Worm (Caenorhabditis elegans) whole organism, late embryonic: Measurements from ENCODE around the gene emre-1.

Source experiments
- C08G9.2 ChIP-seq: sonication (generic microtip); optimal IDR thresholded peaks from 2 replicates; lab custom pipeline; 2016; ENCODE audit warnings: mild to moderate bottlenecking, missing genetic modification characterization, moderate library complexity, missing compliant biosample characterization
- F13H6.1 ChIP-seq: sonication (generic microtip); optimal IDR thresholded peaks from 2 replicates; lab custom pipeline; 2016; ENCODE audit warnings: missing genetic modification characterization, missing compliant biosample characterization
- K02D7.2 ChIP-seq: sonication (generic microtip); optimal IDR thresholded peaks from 2 replicates; lab custom pipeline; 2017; ENCODE audit warnings: mild to moderate bottlenecking, missing genetic modification characterization, missing compliant biosample characterization
- T23F11.4 ChIP-seq: fragments of 200-800 bp; sonication (Bioruptor generic); optimal IDR thresholded peaks from 2 replicates; lab custom pipeline; 2018; ENCODE audit warnings: mild to moderate bottlenecking, missing genetic modification characterization, missing compliant biosample characterization
- ahr-1 ChIP-seq: sonication (generic microtip); optimal IDR thresholded peaks from 2 replicates; lab custom pipeline; 2016; ENCODE audit warnings: missing genetic modification characterization, missing compliant biosample characterization
- ama-1 ChIP-seq: fragments of 150-350 bp; optimal IDR thresholded peaks from 2 replicates; lab custom pipeline; 2014
- ceh-14 ChIP-seq: sonication (generic microtip); optimal IDR thresholded peaks from 2 replicates; lab custom pipeline; 2016; ENCODE audit warnings: missing genotype, missing genetic modification characterization, missing compliant biosample characterization
- ceh-18 ChIP-seq: sonication (generic microtip); optimal IDR thresholded peaks from 2 replicates; lab custom pipeline; 2016; ENCODE audit warnings: missing genetic modification characterization, missing compliant biosample characterization
- ceh-22 ChIP-seq: sonication (generic microtip); optimal IDR thresholded peaks from 2 replicates; lab custom pipeline; 2017; ENCODE audit warnings: missing biosample characterization, missing genetic modification characterization
- ceh-30 ChIP-seq: fragments of 150-350 bp; optimal IDR thresholded peaks from 2 replicates; lab custom pipeline; 2014; ENCODE audit warnings: missing biosample characterization, missing genetic modification characterization
- ceh-34 ChIP-seq: sonication (generic microtip); optimal IDR thresholded peaks from 2 replicates; lab custom pipeline; 2016; ENCODE audit warnings: mild to moderate bottlenecking, missing genetic modification characterization, missing compliant biosample characterization
- ceh-45 ChIP-seq: fragments of 200-800 bp; sonication (Bioruptor generic); IDR thresholded peaks from 2 replicates; pipeline ENCODE4 v1.3.6; 2022; ENCODE audit warnings: missing genetic modification reagents, missing genetic modification characterization, missing compliant biosample characterization
- ceh-6 ChIP-seq: fragments of 200-800 bp; sonication (Bioruptor generic); optimal IDR thresholded peaks from 2 replicates; lab custom pipeline; 2018; ENCODE audit warnings: mild to moderate bottlenecking, missing genetic modification characterization, missing compliant biosample characterization
- dmd-4 ChIP-seq: sonication (generic microtip); optimal IDR thresholded peaks from 2 replicates; lab custom pipeline; 2016; ENCODE audit warnings: borderline replicate concordance, missing genetic modification characterization, missing compliant biosample characterization
- dve-1 ChIP-seq: sonication (generic microtip); optimal IDR thresholded peaks from 2 replicates; lab custom pipeline; 2017; ENCODE audit warnings: antibody characterized with exemption, mild to moderate bottlenecking, missing genetic modification characterization, missing compliant biosample characterization
- elt-2 ChIP-seq: sonication (generic microtip); optimal IDR thresholded peaks from 2 replicates; lab custom pipeline; 2016; ENCODE audit warnings: missing genetic modification reagents, missing genetic modification characterization, missing compliant biosample characterization
- elt-4 ChIP-seq: sonication (generic microtip); optimal IDR thresholded peaks from 2 replicates; lab custom pipeline; 2016; ENCODE audit warnings: missing genetic modification characterization, missing compliant biosample characterization
- ets-4 ChIP-seq: sonication (generic microtip); optimal IDR thresholded peaks from 2 replicates; lab custom pipeline; 2016; ENCODE audit warnings: missing genetic modification characterization, missing compliant biosample characterization
- eyg-1 ChIP-seq: sonication (generic microtip); optimal IDR thresholded peaks from 2 replicates; lab custom pipeline; 2016; ENCODE audit warnings: missing genotype, missing genetic modification characterization, missing compliant biosample characterization
- fkh-10 ChIP-seq: fragments of 150-350 bp; optimal IDR thresholded peaks from 2 replicates; lab custom pipeline; 2014; ENCODE audit warnings: missing biosample characterization, missing genetic modification reagents, missing genetic modification characterization
- fkh-6 ChIP-seq: sonication (generic microtip); optimal IDR thresholded peaks from 2 replicates; lab custom pipeline; 2016; ENCODE audit warnings: missing genetic modification characterization, missing compliant biosample characterization
- hlh-15 ChIP-seq: sonication (generic microtip); optimal IDR thresholded peaks from 2 replicates; lab custom pipeline; 2016; ENCODE audit warnings: missing genetic modification characterization, missing compliant biosample characterization
- lim-6 ChIP-seq: sonication (generic microtip); optimal IDR thresholded peaks from 2 replicates; lab custom pipeline; 2016; ENCODE audit warnings: missing genetic modification characterization, missing compliant biosample characterization
- madf-2 ChIP-seq: sonication (generic microtip); optimal IDR thresholded peaks from 2 replicates; lab custom pipeline; 2017; ENCODE audit warnings: missing genetic modification characterization, missing compliant biosample characterization
- mec-3 ChIP-seq: sonication (generic microtip); optimal IDR thresholded peaks from 2 replicates; lab custom pipeline; 2016; ENCODE audit warnings: borderline replicate concordance, missing genetic modification characterization, missing compliant biosample characterization
- nhr-11 ChIP-seq: fragments of 150-350 bp; optimal IDR thresholded peaks from 2 replicates; lab custom pipeline; 2014; ENCODE audit warnings: missing biosample characterization, missing genetic modification characterization
- npax-4 ChIP-seq: sonication (generic microtip); optimal IDR thresholded peaks from 2 replicates; lab custom pipeline; 2016; ENCODE audit warnings: missing genetic modification characterization, missing compliant biosample characterization
- odd-2 ChIP-seq: sonication (generic microtip); optimal IDR thresholded peaks from 2 replicates; lab custom pipeline; 2017; ENCODE audit warnings: antibody characterized with exemption, mild to moderate bottlenecking, missing genetic modification characterization, missing compliant biosample characterization
- pag-3 ChIP-seq: sonication (generic microtip); optimal IDR thresholded peaks from 2 replicates; lab custom pipeline; 2016; ENCODE audit warnings: missing compliant biosample characterization, missing genetic modification characterization, borderline replicate concordance
- pha-2 ChIP-seq: sonication (generic microtip); optimal IDR thresholded peaks from 2 replicates; lab custom pipeline; 2017; ENCODE audit warnings: mild to moderate bottlenecking, missing genetic modification characterization, missing compliant biosample characterization
- pha-4 ChIP-seq: fragments of 150-350 bp; optimal IDR thresholded peaks from 2 replicates; lab custom pipeline; 2018; ENCODE audit warnings: missing biosample characterization, missing genetic modification reagents, missing genetic modification characterization
- pqm-1 ChIP-seq: sonication (generic microtip); optimal IDR thresholded peaks from 2 replicates; lab custom pipeline; 2016; ENCODE audit warnings: missing genetic modification characterization, missing compliant biosample characterization
- pros-1 ChIP-seq: fragments of 150-350 bp; optimal IDR thresholded peaks from 2 replicates; lab custom pipeline; 2014; ENCODE audit warnings: missing biosample characterization, missing genetic modification reagents, missing genetic modification characterization
- ref-2 ChIP-seq: sonication (generic microtip); optimal IDR thresholded peaks from 2 replicates; lab custom pipeline; 2016; ENCODE audit warnings: missing genetic modification characterization, missing compliant biosample characterization
- sdc-2 ChIP-seq: sonication (generic microtip); optimal IDR thresholded peaks from 2 replicates; lab custom pipeline; 2016; ENCODE audit warnings: missing genotype, missing genetic modification characterization, missing compliant biosample characterization
- sox-2 ChIP-seq: fragments of 200-800 bp; sonication (Bioruptor generic); IDR thresholded peaks from 2 replicates; pipeline ENCODE4 v1.3.6; 2022; ENCODE audit warnings: missing genetic modification reagents, missing genetic modification characterization, missing compliant biosample characterization
- tbx-2 ChIP-seq: sonication (generic microtip); optimal IDR thresholded peaks from 2 replicates; lab custom pipeline; 2016; ENCODE audit warnings: missing genetic modification characterization, missing compliant biosample characterization
- tbx-7 ChIP-seq: sonication (generic microtip); optimal IDR thresholded peaks from 2 replicates; lab custom pipeline; 2016; ENCODE audit warnings: missing genotype, missing genetic modification characterization, missing compliant biosample characterization
- ttx-3 ChIP-seq: sonication (generic microtip); optimal IDR thresholded peaks from 2 replicates; lab custom pipeline; 2016; ENCODE audit warnings: missing genetic modification reagents, missing genetic modification characterization, missing compliant biosample characterization
- unc-42 ChIP-seq: sonication (generic microtip); optimal IDR thresholded peaks from 2 replicates; lab custom pipeline; 2016; ENCODE audit warnings: missing genotype, missing genetic modification characterization, missing compliant biosample characterization

The emre-1 gene

DNA sequence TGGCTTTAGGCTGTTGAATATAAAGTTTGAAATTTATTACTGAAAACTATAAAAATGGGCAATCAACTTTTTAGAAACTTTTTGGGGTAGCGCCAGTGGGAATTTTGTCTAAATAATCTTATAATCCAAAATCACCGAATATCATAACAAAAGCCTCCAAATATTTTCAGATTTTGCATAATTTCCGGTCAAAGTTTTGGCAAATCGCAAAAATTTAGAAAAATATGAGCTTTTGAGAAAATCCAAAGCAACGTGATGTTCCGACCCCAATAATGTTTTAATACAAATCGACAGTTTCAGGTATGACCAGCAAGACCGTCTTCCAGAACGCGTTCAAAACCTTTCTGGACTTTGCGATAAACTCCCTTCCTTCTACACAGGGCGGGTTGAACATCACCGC, at the start of gene emre-1:
Gene emre-1 (plus strand): TSS at position 301 of the 400 bp plus-strand sequence.
- TF ChIP-seq fkh-6 (tag; lab: Kevin White, UChicago) (no peak), ama-1 (lab: Kevin White, UChicago) (no peak), madf-2 (tag; lab: Kevin White, UChicago) (no peak), ceh-18 (no peak), ahr-1 (tag; lab: Kevin White, UChicago) (no peak), fkh-10 (GFP tag; lab: Kevin White, UChicago) (no peak), unc-42 (no peak), elt-4 (tag; lab: Kevin White, UChicago) (no peak), dve-1 (tag; lab: Kevin White, UChicago) (no peak), pqm-1 (tag; lab: Kevin White, UChicago) (no peak), F13H6.1 (tag; lab: Kevin White, UChicago) (no peak), ttx-3 (tag; lab: Kevin White, UChicago) (no peak), pha-4 (tag; lab: Kevin White, UChicago) (no peak), tbx-2 (no peak), ets-4 (no peak)

DNA sequence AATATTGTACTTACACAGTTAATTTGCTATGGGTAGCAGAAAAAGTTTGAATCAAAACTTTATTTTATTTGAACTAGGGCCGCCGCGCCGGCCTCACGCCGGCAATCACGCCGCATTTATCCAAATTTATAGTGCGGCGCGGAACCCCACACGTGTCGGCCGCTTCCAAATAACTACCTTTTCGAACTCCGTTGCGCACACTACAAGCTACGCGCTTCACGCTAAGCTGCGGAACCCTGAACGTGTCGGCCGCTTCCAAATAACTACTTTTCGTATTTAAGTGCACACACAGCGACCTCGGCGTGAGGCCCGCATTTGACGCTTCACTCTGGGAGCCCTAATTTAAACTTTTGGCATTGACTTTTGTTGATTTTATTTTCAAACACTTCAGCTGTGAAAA, 48.0 kb upstream of the emre-1 start:
- TF ChIP-seq npax-4 (tag; lab: Kevin White, UChicago) (no peak), sdc-2 (tag; lab: Kevin White, UChicago) (no peak), dmd-4 (tag; lab: Kevin White, UChicago) (no peak), odd-2 (tag; lab: Kevin White, UChicago) (no peak), sox-2 (no peak), ceh-14 (tag; lab: Kevin White, UChicago) (no peak), ceh-45 (GFP tag; lab: Robert Waterston, UW) (no peak), pqm-1 (tag; lab: Kevin White, UChicago) (no peak), ceh-34 (tag; lab: Kevin White, UChicago) (no peak), ceh-22 (tag; lab: Kevin White, UChicago) (no peak), pha-2 (tag; lab: Kevin White, UChicago) (no peak), C08G9.2 (tag; lab: Kevin White, UChicago) (no peak), elt-2 (tag; lab: Kevin White, UChicago) (no peak), unc-42 (no peak), dve-1 (tag; lab: Kevin White, UChicago) (no peak), ceh-6 (GFP tag; lab: Kevin White, UChicago) (no peak), pag-3 (no peak)

DNA sequence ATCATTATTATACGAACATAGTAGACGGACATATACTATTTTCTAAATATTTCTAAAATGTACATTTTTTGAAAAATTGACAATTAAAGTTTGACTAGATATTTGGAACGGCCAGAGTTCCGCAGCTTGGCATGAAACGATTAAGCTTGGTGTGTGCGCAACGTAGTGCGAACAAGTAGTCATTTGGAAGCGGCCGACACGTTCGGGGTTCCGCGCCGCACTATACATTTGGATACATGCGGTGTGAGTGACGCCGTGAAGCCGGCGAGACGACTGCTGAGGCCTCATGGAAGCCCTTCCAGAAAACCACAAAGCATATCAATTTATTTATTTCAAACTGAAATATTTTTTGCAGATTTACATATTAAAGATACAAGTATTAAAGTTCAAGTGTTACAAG, 41.3 kb upstream of the emre-1 start:
- TF ChIP-seq ceh-18, result no peak
- TF ChIP-seq lim-6 (tag; lab: Kevin White, UChicago), result no peak
- TF ChIP-seq ref-2 (tag; lab: Kevin White, UChicago), result no peak
- TF ChIP-seq ceh-22 (tag; lab: Kevin White, UChicago), result no peak
- TF ChIP-seq mec-3 (tag; lab: Kevin White, UChicago), result no peak
- no peak for TF ChIP-seq tbx-2
- no peak for TF ChIP-seq nhr-11 (tag; lab: Kevin White, UChicago)
- no peak for TF ChIP-seq madf-2 (tag; lab: Kevin White, UChicago)
- TF ChIP-seq F13H6.1 (tag; lab: Kevin White, UChicago), result no peak
- TF ChIP-seq eyg-1 (tag; lab: Kevin White, UChicago), result no peak
- TF ChIP-seq pros-1, result no peak
- TF ChIP-seq K02D7.2 (tag; lab: Kevin White, UChicago), result no peak
- no peak for TF ChIP-seq tbx-7
- TF ChIP-seq fkh-10 (GFP tag; lab: Kevin White, UChicago), result no peak
- TF ChIP-seq ceh-30 (tag; lab: Kevin White, UChicago), result no peak
- no peak for TF ChIP-seq T23F11.4 (GFP tag; lab: Kevin White, UChicago)
- TF ChIP-seq hlh-15 (tag; lab: Kevin White, UChicago), result no peak
- TF ChIP-seq, all 69 proteins: peak for 0
